Fruit fly (Drosophila melanogaster) whole organism, embryonic: ENCODE results near the gene ec.
A peak's percentile ranks its signal among the peaks of the same experiment; 100 is the strongest.

Source experiments
- Atf6 ChIP-seq: fragments of 200-800 bp; sonication (Bioruptor generic); IDR thresholded peaks from 2 replicates; pipeline ENCODE4 v1.3.6; 2022; ENCODE audit warnings: missing biosample characterization, missing genetic modification characterization
- CG10543 ChIP-seq: fragments of 200-800 bp; sonication (Bioruptor generic); optimal IDR thresholded peaks from 3 replicates; lab custom pipeline; 2017; ENCODE audit warnings: missing biosample characterization, mild to moderate bottlenecking, missing genetic modification characterization, moderate library complexity
- CG12155 ChIP-seq: fragments of 200-800 bp; sonication (Bioruptor generic); optimal IDR thresholded peaks from 3 replicates; lab custom pipeline; 2016; ENCODE audit warnings: missing biosample characterization, missing genetic modification characterization
- CG12299 ChIP-seq: fragments of 200-800 bp; sonication (Bioruptor generic); optimal IDR thresholded peaks from 2 replicates; lab custom pipeline; 2018; ENCODE audit warnings: missing biosample characterization, mild to moderate bottlenecking, missing genetic modification characterization
- CG14667 ChIP-seq: fragments of 200-800 bp; sonication (Bioruptor generic); IDR thresholded peaks from 2 replicates; pipeline ENCODE4 v1.3.6; 2022; ENCODE audit warnings: missing biosample characterization, missing genetic modification characterization
- CG14710 ChIP-seq: fragments of 200-800 bp; sonication (Bioruptor generic); optimal IDR thresholded peaks from 3 replicates; lab custom pipeline; 2019; ENCODE audit warnings: missing biosample characterization, mild to moderate bottlenecking, missing genetic modification characterization, moderate library complexity
- CG15073 ChIP-seq: fragments of 200-800 bp; sonication (Bioruptor generic); optimal IDR thresholded peaks from 2 replicates; lab custom pipeline; 2016; ENCODE audit warnings: missing biosample characterization, missing genetic modification characterization
- CG17328 ChIP-seq: fragments of 200-800 bp; sonication (Bioruptor generic); IDR thresholded peaks from 2 replicates; pipeline ENCODE4 v1.3.6; 2022; ENCODE audit warnings: missing biosample characterization, missing genetic modification characterization
- CG17568 ChIP-seq: fragments of 200-800 bp; sonication (Bioruptor generic); optimal IDR thresholded peaks from 2 replicates; lab custom pipeline; 2018; ENCODE audit warnings: missing biosample characterization, mild to moderate bottlenecking, missing genetic modification characterization, moderate library complexity
- CG17802 ChIP-seq: fragments of 200-800 bp; sonication (Bioruptor generic); optimal IDR thresholded peaks from 2 replicates; lab custom pipeline; 2018; ENCODE audit warnings: missing biosample characterization, mild to moderate bottlenecking, missing genetic modification characterization, moderate library complexity
- CG30403 ChIP-seq: fragments of 200-800 bp; sonication (Bioruptor generic); optimal IDR thresholded peaks from 3 replicates; lab custom pipeline; 2016; ENCODE audit warnings: missing biosample characterization, missing genetic modification characterization
- CG3065 ChIP-seq: fragments of 200-800 bp; sonication (Bioruptor generic); optimal IDR thresholded peaks from 2 replicates; lab custom pipeline; 2016; ENCODE audit warnings: missing biosample characterization, missing genetic modification characterization
- CG33557 ChIP-seq: fragments of 200-800 bp; sonication (Bioruptor generic); optimal IDR thresholded peaks from 2 replicates; lab custom pipeline; 2019; ENCODE audit warnings: missing biosample characterization, mild to moderate bottlenecking, missing genetic modification characterization, moderate library complexity
- CG3995 ChIP-seq: fragments of 200-800 bp; sonication (Bioruptor generic); optimal IDR thresholded peaks from 3 replicates; lab custom pipeline; 2016; ENCODE audit warnings: missing biosample characterization, missing genetic modification characterization
- CG42726 ChIP-seq: fragments of 200-800 bp; sonication (Bioruptor generic); IDR thresholded peaks from 2 replicates; pipeline ENCODE4 v1.3.6; 2022; ENCODE audit warnings: missing biosample characterization, missing genetic modification characterization; ENCODE audit not compliant: partially characterized antibody
- CG4282 ChIP-seq: fragments of 200-800 bp; sonication (Bioruptor generic); optimal IDR thresholded peaks from 2 replicates; lab custom pipeline; 2016; ENCODE audit warnings: missing biosample characterization, missing genetic modification characterization
- CG6254 ChIP-seq: fragments of 200-800 bp; sonication (Bioruptor generic); optimal IDR thresholded peaks from 3 replicates; lab custom pipeline; 2017; ENCODE audit warnings: mild to moderate bottlenecking, missing biosample characterization, missing genetic modification reagents, missing genetic modification characterization
- CG7556 ChIP-seq: fragments of 200-800 bp; sonication (Bioruptor generic); optimal IDR thresholded peaks from 2 replicates; lab custom pipeline; 2017; ENCODE audit warnings: missing biosample characterization, mild to moderate bottlenecking, missing genetic modification characterization
- CG8924 ChIP-seq: fragments of 200-800 bp; optimal IDR thresholded peaks from 3 replicates; lab custom pipeline; 2019; ENCODE audit warnings: missing biosample characterization, mild to moderate bottlenecking, missing genetic modification characterization, moderate library complexity
- Dll ChIP-seq: fragments of 200-800 bp; sonication (Bioruptor generic); IDR thresholded peaks from 4 replicates; pipeline ENCODE4 v1.3.6; 2022; ENCODE audit warnings: missing biosample characterization, missing genetic modification characterization; ENCODE audit not compliant: partially characterized antibody
- HLHmδ ChIP-seq: fragments of 200-800 bp; sonication (Bioruptor generic); optimal IDR thresholded peaks from 2 replicates; lab custom pipeline; 2018; ENCODE audit warnings: missing biosample characterization, mild to moderate bottlenecking, missing genetic modification characterization, moderate library complexity
- Hr3 ChIP-seq: fragments of 200-800 bp; sonication (Bioruptor generic); optimal IDR thresholded peaks from 3 replicates; lab custom pipeline; 2016; ENCODE audit warnings: missing biosample characterization, missing genetic modification characterization
- Lim3 ChIP-seq: fragments of 200-800 bp; sonication (Bioruptor generic); IDR thresholded peaks from 2 replicates; pipeline ENCODE4 v1.3.6; 2022; ENCODE audit warnings: missing biosample characterization, missing genetic modification characterization
- MTF-1 ChIP-seq: fragments of 200-800 bp; sonication (Bioruptor generic); optimal IDR thresholded peaks from 2 replicates; lab custom pipeline; 2018; ENCODE audit warnings: missing biosample characterization, mild to moderate bottlenecking, missing genetic modification characterization, borderline replicate concordance
- Mad ChIP-seq: fragments of 200-800 bp; sonication (Bioruptor generic); optimal IDR thresholded peaks from 2 replicates; lab custom pipeline; 2016; ENCODE audit warnings: missing biosample characterization, missing genetic modification characterization
- Myb ChIP-seq: fragments of 200-800 bp; sonication (Bioruptor generic); optimal IDR thresholded peaks from 2 replicates; lab custom pipeline; 2016; ENCODE audit warnings: missing biosample characterization, missing genetic modification characterization
- Side ChIP-seq: fragments of 200-800 bp; sonication (Bioruptor generic); optimal IDR thresholded peaks from 2 replicates; lab custom pipeline; 2016; ENCODE audit warnings: missing biosample characterization, missing genetic modification characterization
- Sin3A ChIP-seq: fragments of >200 bp; optimal IDR thresholded peaks from 2 replicates; lab custom pipeline; 2018
- Ssrp ChIP-seq: fragments of 200-800 bp; sonication (Bioruptor generic); optimal IDR thresholded peaks from 2 replicates; lab custom pipeline; 2018; ENCODE audit warnings: missing biosample characterization, mild to moderate bottlenecking, missing genetic modification characterization, moderate library complexity
- chinmo ChIP-seq: fragments of 200-800 bp; sonication (Bioruptor generic); IDR thresholded peaks from 4 replicates; pipeline ENCODE4 v1.3.6; 2022; ENCODE audit warnings: missing biosample characterization, missing genetic modification characterization; ENCODE audit not compliant: partially characterized antibody
- dimm ChIP-seq: fragments of 200-800 bp; sonication (Bioruptor generic); IDR thresholded peaks from 2 replicates; pipeline ENCODE4 v1.3.6; 2022; ENCODE audit warnings: missing biosample characterization, missing genetic modification characterization
- dmrt99B ChIP-seq: fragments of 200-800 bp; sonication (Bioruptor generic); optimal IDR thresholded peaks from 2 replicates; lab custom pipeline; 2018; ENCODE audit warnings: missing biosample characterization, mild to moderate bottlenecking, missing genetic modification characterization, moderate library complexity
- gcm2 ChIP-seq: fragments of 200-800 bp; sonication (Bioruptor generic); optimal IDR thresholded peaks from 2 replicates; lab custom pipeline; 2016; ENCODE audit warnings: missing biosample characterization, missing genetic modification characterization
- grn ChIP-seq: fragments of 200-800 bp; sonication (Bioruptor generic); optimal IDR thresholded peaks from 3 replicates; lab custom pipeline; 2017; ENCODE audit warnings: missing biosample characterization, missing genetic modification characterization
- her ChIP-seq: fragments of 200-800 bp; sonication (Bioruptor generic); optimal IDR thresholded peaks from 2 replicates; lab custom pipeline; 2016; ENCODE audit warnings: missing biosample characterization, missing genetic modification characterization
- hkb ChIP-seq, 2 experiments: fragments of 200-800 bp in 1 of 2; fragments of >200 bp in 1 of 2; sonication (Bioruptor generic) in 1 of 2; IDR thresholded peaks in 1 of 2; optimal IDR thresholded peaks in 1 of 2; 2 replicates each; pipeline versions ENCODE4 v1.3.6 to Lab custom; 2017 to 2022; ENCODE audit warnings: missing biosample characterization in 1 of 2, missing genetic modification characterization in 1 of 2
- lmd ChIP-seq: fragments of 200-800 bp; sonication (Bioruptor generic); IDR thresholded peaks from 2 replicates; pipeline ENCODE4 v1.3.6; 2022; ENCODE audit warnings: missing biosample characterization, missing genetic modification characterization
- maf-S ChIP-seq: fragments of 200-800 bp; sonication (Bioruptor generic); optimal IDR thresholded peaks from 2 replicates; lab custom pipeline; 2016; ENCODE audit warnings: missing biosample characterization, missing genetic modification characterization
- phol ChIP-seq: fragments of 200-800 bp; sonication (Bioruptor generic); optimal IDR thresholded peaks from 3 replicates; lab custom pipeline; 2018; ENCODE audit warnings: missing biosample characterization, mild to moderate bottlenecking, missing genetic modification characterization, moderate library complexity
- repo ChIP-seq: fragments of 200-800 bp; sonication (Bioruptor generic); optimal IDR thresholded peaks from 2 replicates; lab custom pipeline; 2016; ENCODE audit warnings: missing biosample characterization, missing genetic modification characterization
- ro ChIP-seq: fragments of 200-800 bp; sonication (Bioruptor generic); IDR thresholded peaks from 2 replicates; pipeline ENCODE4 v1.3.6; 2022; ENCODE audit warnings: missing biosample characterization, missing genetic modification characterization
- row ChIP-seq: fragments of 200-800 bp; sonication (Bioruptor generic); IDR thresholded peaks from 3 replicates; pipeline ENCODE4 v1.3.6; 2022; ENCODE audit warnings: missing biosample characterization, missing genetic modification characterization
- seq ChIP-seq: fragments of 200-800 bp; sonication (Bioruptor generic); IDR thresholded peaks from 2 replicates; pipeline ENCODE4 v1.3.6; 2022; ENCODE audit warnings: missing biosample characterization, missing genetic modification characterization
- so ChIP-seq: fragments of 200-800 bp; sonication (Bioruptor generic); IDR thresholded peaks from 3 replicates; pipeline ENCODE4 v1.3.6; 2022; ENCODE audit warnings: missing biosample characterization, missing genetic modification characterization
- sr ChIP-seq: fragments of 200-800 bp; sonication (Bioruptor generic); IDR thresholded peaks from 3 replicates; pipeline ENCODE4 v1.3.6; 2022; ENCODE audit warnings: missing biosample characterization, missing genetic modification characterization
- tap ChIP-seq: fragments of 200-800 bp; optimal IDR thresholded peaks from 3 replicates; lab custom pipeline; 2019; ENCODE audit warnings: missing biosample characterization, mild to moderate bottlenecking, missing genetic modification characterization, moderate library complexity
- tgo ChIP-seq: fragments of 200-800 bp; sonication (Bioruptor generic); IDR thresholded peaks from 3 replicates; pipeline ENCODE4 v1.3.6; 2022; ENCODE audit warnings: missing biosample characterization, missing genetic modification characterization
- tx ChIP-seq: fragments of 200-800 bp; sonication (Bioruptor generic); optimal IDR thresholded peaks from 2 replicates; lab custom pipeline; 2016; ENCODE audit warnings: missing biosample characterization, missing genetic modification characterization
- wek ChIP-seq: fragments of 200-800 bp; sonication (Bioruptor generic); optimal IDR thresholded peaks from 3 replicates; lab custom pipeline; 2018; ENCODE audit warnings: missing biosample characterization, mild to moderate bottlenecking, missing genetic modification characterization, moderate library complexity
- wor ChIP-seq: fragments of 200-800 bp; sonication (Bioruptor generic); IDR thresholded peaks from 2 replicates; pipeline ENCODE4 v1.3.6; 2022; ENCODE audit warnings: missing biosample characterization, missing genetic modification characterization

ec gene

DNA sequence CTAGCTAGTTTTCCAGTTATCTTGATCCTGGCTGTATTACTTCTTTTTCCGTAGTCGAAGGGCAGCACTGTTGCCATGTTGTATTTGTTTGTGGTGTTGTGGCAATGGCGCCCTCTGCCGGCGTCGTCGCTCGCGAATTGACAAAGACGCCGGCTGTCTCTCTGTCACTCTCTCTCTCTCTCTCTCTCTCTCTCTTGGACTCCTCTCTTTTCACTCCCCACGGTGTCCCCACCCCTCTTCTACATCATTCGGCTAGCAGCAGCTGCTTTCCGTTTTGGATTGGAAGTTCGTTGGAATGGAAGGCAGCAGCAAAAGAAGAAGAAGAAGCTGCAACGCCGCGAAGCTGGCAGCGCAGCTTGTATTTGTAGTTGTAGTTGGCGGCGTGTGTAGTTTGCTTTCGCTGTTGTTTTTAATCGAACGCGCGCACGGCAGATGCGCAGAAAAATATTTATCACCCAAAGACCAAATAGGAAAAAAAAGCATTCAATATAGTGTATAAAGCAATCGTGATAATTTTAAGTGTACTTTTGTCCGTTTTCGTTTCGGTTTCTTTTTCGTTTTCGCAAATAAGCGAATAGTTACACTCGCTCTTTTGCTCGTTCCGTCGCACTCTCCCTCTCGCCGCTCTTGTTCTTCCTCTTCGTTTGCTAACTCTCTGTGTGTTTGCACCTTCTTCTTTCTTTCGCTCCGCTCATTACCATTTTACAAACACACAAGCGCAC lies 31.7 kb upstream of the ec start (continued):
- TF ChIP-seq CG30403 (GFP tag; lab: Kevin White, UChicago) (no peak), Dll (peak; percentile 35; the same call in 1 of the 4 replicates), so (no peak; the same call in 2 of the 3 replicates), her (GFP tag; lab: Kevin White, UChicago) (no peak), CG14667 (GFP tag; lab: Robert Waterston, UW) (no peak), CG17568 (peak; percentile 42), dimm (GFP tag; lab: Robert Waterston, UW) (no peak), Sin3A (lab: Kevin White, UChicago) (no peak), maf-S (GFP tag; lab: Kevin White, UChicago) (no peak), sr (GFP tag; lab: Robert Waterston, UW) (no peak), CG17802 (tag; lab: Kevin White, UChicago) (no peak), CG14710 (tag; lab: Kevin White, UChicago) (no peak), CG4282 (GFP tag; lab: Kevin White, UChicago) (no peak), tgo (no peak), CG8924 (tag; lab: Kevin White, UChicago) (peak; percentile 2), CG12155 (GFP tag; lab: Kevin White, UChicago) (peak; percentile 91), lmd (no peak), row (GFP tag; lab: Robert Waterston, UW) (peak; percentile 29; the same call in 1 of the 3 replicates), chinmo (peak; percentile 92; the same call in 3 of the 4 replicates), wor (GFP tag; lab: Robert Waterston, UW) (no peak), grn (GFP tag; lab: Kevin White, UChicago) (no peak), CG33557 (GFP tag; lab: Kevin White, UChicago) (no peak), phol (peak; percentile 43), repo (no peak), CG42726 (GFP tag; lab: Robert Waterston, UW) (no peak; the same call in 1 of the 2 replicates), tap (peak; percentile 29), Side (GFP tag; lab: Kevin White, UChicago) (peak; percentile 48), Lim3 (GFP tag; lab: Robert Waterston, UW) (no peak), Hr3 (GFP tag; lab: Kevin White, UChicago) (no peak), Atf6 (GFP tag; lab: Robert Waterston, UW) (no peak), CG17328 (GFP tag; lab: Robert Waterston, UW) (no peak), tx (GFP tag; lab: Kevin White, UChicago) (no peak), CG10543 (GFP tag; lab: Kevin White, UChicago) (peak; percentile 31), CG7556 (GFP tag; lab: Kevin White, UChicago) (no peak), CG15073 (GFP tag; lab: Kevin White, UChicago) (no peak), MTF-1 (GFP tag; lab: Kevin White, UChicago) (no peak), ro (GFP tag; lab: Robert Waterston, UW) (no peak), CG12299 (tag; lab: Kevin White, UChicago) (no peak), CG3995 (GFP tag; lab: Kevin White, UChicago) (no peak), seq (no peak), CG3065 (GFP tag; lab: Kevin White, UChicago) (no peak), wek (no peak), Mad (no peak), hkb (optimal IDR thresholded peaks at IDR 0.05; lab: Kevin White, UChicago) (no peak), hkb (GFP tag; IDR thresholded peaks at IDR 0.05; lab: Robert Waterston, UW) (peak; percentile 26; the same call in 1 of the 2 replicates), Myb (peak; percentile 10), HLHmδ (GFP tag; lab: Kevin White, UChicago) (no peak), gcm2 (GFP tag; lab: Kevin White, UChicago) (no peak), dmrt99B (tag; lab: Kevin White, UChicago) (no peak), Ssrp (tag; lab: Kevin White, UChicago) (no peak), CG6254 (GFP tag; lab: Kevin White, UChicago) (no peak)
